Worm (Caenorhabditis elegans) whole organism, mixed stage, embryonic: ENCODE measurements around the gene fib-1.

ENCODE experiments used
- bed-3 ChIP-seq: fragments of 200-800 bp; sonication (Bioruptor generic); optimal IDR thresholded peaks from 3 replicates; lab custom pipeline; 2018; ENCODE audit warnings: mild to moderate bottlenecking, missing genetic modification characterization, moderate library complexity, missing compliant biosample characterization
- blmp-1 ChIP-seq: fragments of 150-350 bp; optimal IDR thresholded peaks from 2 replicates; lab custom pipeline; 2014; ENCODE audit warnings: missing biosample characterization, missing genetic modification characterization
- ceh-43 ChIP-seq: fragments of 200-800 bp; sonication (Bioruptor generic); optimal IDR thresholded peaks from 2 replicates; lab custom pipeline; 2018; ENCODE audit warnings: mild to moderate bottlenecking, missing genetic modification characterization, moderate library complexity, missing compliant biosample characterization
- ceh-83 ChIP-seq: fragments of 200-800 bp; sonication (Bioruptor generic); optimal IDR thresholded peaks from 2 replicates; lab custom pipeline; 2018; ENCODE audit warnings: mild to moderate bottlenecking, missing genetic modification characterization, missing compliant biosample characterization
- ces-1 ChIP-seq: fragments of 150-350 bp; optimal IDR thresholded peaks from 2 replicates; lab custom pipeline; 2014; ENCODE audit warnings: missing biosample characterization, missing genetic modification reagents, missing genetic modification characterization
- cnd-1 ChIP-seq: fragments of 200-800 bp; sonication (Bioruptor generic); optimal IDR thresholded peaks from 2 replicates; lab custom pipeline; 2018; ENCODE audit warnings: mild to moderate bottlenecking, missing genetic modification characterization, missing compliant biosample characterization
- drap-1 ChIP-seq: fragments of 200-800 bp; sonication (Bioruptor generic); optimal IDR thresholded peaks from 3 replicates; lab custom pipeline; 2018; ENCODE audit warnings: mild to moderate bottlenecking, missing genetic modification characterization, missing compliant biosample characterization
- elt-1 ChIP-seq: sonication (generic microtip); optimal IDR thresholded peaks from 2 replicates; lab custom pipeline; 2017; ENCODE audit warnings: missing genetic modification characterization, mild to moderate bottlenecking, missing compliant biosample characterization, antibody characterized with exemption, moderate library complexity, borderline replicate concordance; ENCODE audit not compliant: insufficient read depth
- elt-3 ChIP-seq: fragments of 150-350 bp; optimal IDR thresholded peaks from 2 replicates; lab custom pipeline; 2014; ENCODE audit warnings: missing biosample characterization, missing genetic modification characterization
- flh-1 ChIP-seq: fragments of 200-800 bp; sonication (Bioruptor generic); optimal IDR thresholded peaks from 2 replicates; lab custom pipeline; 2018; ENCODE audit warnings: mild to moderate bottlenecking, missing genetic modification characterization, moderate library complexity, missing compliant biosample characterization
- ham-2 ChIP-seq: fragments of 200-800 bp; sonication (Bioruptor generic); optimal IDR thresholded peaks from 2 replicates; lab custom pipeline; 2018; ENCODE audit warnings: mild to moderate bottlenecking, missing genetic modification characterization, missing compliant biosample characterization
- hlh-1 ChIP-seq: fragments of 150-350 bp; optimal IDR thresholded peaks from 2 replicates; lab custom pipeline; 2014; ENCODE audit warnings: missing biosample characterization, missing genetic modification reagents, missing genetic modification characterization
- lsy-2 ChIP-seq: fragments of 150-350 bp; optimal IDR thresholded peaks from 2 replicates; lab custom pipeline; 2014; ENCODE audit warnings: missing biosample characterization, missing genetic modification characterization
- mab-5 ChIP-seq: fragments of 150-350 bp; optimal IDR thresholded peaks from 2 replicates; lab custom pipeline; 2014; ENCODE audit warnings: missing biosample characterization, missing genetic modification characterization
- mep-1 ChIP-seq: fragments of 150-350 bp; optimal IDR thresholded peaks from 2 replicates; lab custom pipeline; 2017; ENCODE audit warnings: missing biosample characterization, missing genetic modification reagents, missing genetic modification characterization, inconsistent platforms
- mls-2 ChIP-seq: sonication (generic microtip); optimal IDR thresholded peaks from 2 replicates; lab custom pipeline; 2016; ENCODE audit warnings: mild to moderate bottlenecking, missing genetic modification characterization, moderate library complexity, missing compliant biosample characterization
- nhr-12 ChIP-seq: fragments of 150-350 bp; optimal IDR thresholded peaks from 2 replicates; lab custom pipeline; 2014; ENCODE audit warnings: missing biosample characterization, missing genetic modification characterization
- nhr-2 ChIP-seq: fragments of 150-350 bp; optimal IDR thresholded peaks from 2 replicates; lab custom pipeline; 2014; ENCODE audit warnings: missing biosample characterization, missing genetic modification characterization
- nhr-237 ChIP-seq: fragments of 150-350 bp; optimal IDR thresholded peaks from 2 replicates; lab custom pipeline; 2014; ENCODE audit warnings: missing biosample characterization, missing genetic modification characterization
- nhr-28 ChIP-seq: fragments of 150-350 bp; optimal IDR thresholded peaks from 2 replicates; lab custom pipeline; 2014; ENCODE audit warnings: missing biosample characterization, missing genetic modification characterization
- nhr-76 ChIP-seq: sonication (generic microtip); optimal IDR thresholded peaks from 2 replicates; lab custom pipeline; 2017; ENCODE audit warnings: missing biosample characterization, missing genetic modification characterization
- pha-4 ChIP-seq: fragments of 150-350 bp; optimal IDR thresholded peaks from 2 replicates; lab custom pipeline; 2018; ENCODE audit warnings: missing biosample characterization, missing genetic modification reagents, missing genetic modification characterization
- sem-2 ChIP-seq: fragments of 200-800 bp; sonication (Bioruptor generic); optimal IDR thresholded peaks from 2 replicates; lab custom pipeline; 2018; ENCODE audit warnings: mild to moderate bottlenecking, missing genetic modification characterization, missing compliant biosample characterization
- snpc-4 ChIP-seq: fragments of 150-350 bp; optimal IDR thresholded peaks from 2 replicates; lab custom pipeline; 2014; ENCODE audit warnings: missing biosample characterization, missing genetic modification characterization
- sptf-1 ChIP-seq: sonication (generic microtip); optimal IDR thresholded peaks from 2 replicates; lab custom pipeline; 2017; ENCODE audit warnings: mild to moderate bottlenecking, missing genetic modification characterization, moderate library complexity, missing compliant biosample characterization
- tbx-8 ChIP-seq: fragments of 200-800 bp; sonication (Bioruptor generic); optimal IDR thresholded peaks from 2 replicates; lab custom pipeline; 2018; ENCODE audit warnings: mild to moderate bottlenecking, missing genetic modification characterization, moderate library complexity, missing compliant biosample characterization
- unc-120 ChIP-seq: sonication (generic microtip); optimal IDR thresholded peaks from 2 replicates; lab custom pipeline; 2017; ENCODE audit warnings: missing genetic modification characterization, missing compliant biosample characterization; ENCODE audit not compliant: poor library complexity, severe bottlenecking
- unc-39 ChIP-seq: fragments of 150-350 bp; optimal IDR thresholded peaks from 2 replicates; lab custom pipeline; 2014; ENCODE audit warnings: missing biosample characterization, missing genetic modification characterization
- unc-62 ChIP-seq: fragments of 150-350 bp; optimal IDR thresholded peaks from 2 replicates; lab custom pipeline; 2014; ENCODE audit warnings: missing biosample characterization, missing genetic modification reagents, missing genetic modification characterization
- zip-8 ChIP-seq: fragments of 150-350 bp; optimal IDR thresholded peaks from 2 replicates; lab custom pipeline; 2014; ENCODE audit warnings: missing biosample characterization, missing genetic modification characterization
- ztf-11 ChIP-seq: fragments of 150-350 bp; optimal IDR thresholded peaks from 2 replicates; lab custom pipeline; 2014; ENCODE audit warnings: missing biosample characterization, missing genetic modification characterization

The fib-1 gene

ce11 chrV:15016795-15017429 is 14.9 kb upstream of the fib-1 start:
- TF ChIP-seq pha-4 (tag; lab: Kevin White, UChicago) (no peak), blmp-1 (tag; lab: Kevin White, UChicago) (no peak), ces-1 (GFP tag; lab: Kevin White, UChicago) (no peak), unc-39 (no peak), sptf-1 (tag; lab: Kevin White, UChicago) (no peak), nhr-12 (tag; lab: Kevin White, UChicago) (no peak), mep-1 (tag; lab: Kevin White, UChicago) (no peak), drap-1 (GFP tag; lab: Kevin White, UChicago) (no peak), zip-8 (tag; lab: Kevin White, UChicago) (no peak), unc-62 (GFP tag; lab: Kevin White, UChicago) (no peak), nhr-28 (tag; lab: Kevin White, UChicago) (no peak), ztf-11 (tag; lab: Kevin White, UChicago) (no peak), elt-1 (no peak), sem-2 (no peak), lsy-2 (tag; lab: Kevin White, UChicago) (no peak), cnd-1 (tag; lab: Kevin White, UChicago) (no peak), unc-120 (tag; lab: Kevin White, UChicago) (no peak), snpc-4 (no peak), ceh-43 (GFP tag; lab: Kevin White, UChicago) (no peak)

- TF ChIP-seq unc-120 (tag; lab: Kevin White, UChicago), result peak; percentile 6
- TF ChIP-seq ceh-43 (GFP tag; lab: Kevin White, UChicago), result no peak
These were observed 13.8 kb upstream of the fib-1 start for ce11 chrV:15015799-15016198.

- no peak for TF ChIP-seq hlh-1
- TF ChIP-seq tbx-8 (GFP tag; lab: Kevin White, UChicago), result no peak
- TF ChIP-seq drap-1 (GFP tag; lab: Kevin White, UChicago), result no peak
- no peak for TF ChIP-seq elt-3 (tag; lab: Kevin White, UChicago)
- no peak for TF ChIP-seq ceh-83 (GFP tag; lab: Kevin White, UChicago)
- no peak for TF ChIP-seq blmp-1 (tag; lab: Kevin White, UChicago)
- no peak for TF ChIP-seq elt-1
- TF ChIP-seq nhr-2 (tag; lab: Kevin White, UChicago), result no peak
- TF ChIP-seq nhr-237 (tag; lab: Kevin White, UChicago), result no peak
- no peak for TF ChIP-seq flh-1 (GFP tag; lab: Kevin White, UChicago)
- TF ChIP-seq lsy-2 (tag; lab: Kevin White, UChicago), result no peak
- no peak for TF ChIP-seq unc-62 (GFP tag; lab: Kevin White, UChicago)
- TF ChIP-seq cnd-1 (tag; lab: Kevin White, UChicago), result no peak
- TF ChIP-seq sptf-1 (tag; lab: Kevin White, UChicago), result no peak
- TF ChIP-seq mls-2, result no peak
- TF ChIP-seq ces-1 (GFP tag; lab: Kevin White, UChicago), result no peak
- no peak for TF ChIP-seq bed-3
- no peak for TF ChIP-seq ceh-43 (GFP tag; lab: Kevin White, UChicago)
These were observed 12.1 kb upstream of the fib-1 start, which contains the start of gene obr-2 for ce11 chrV:15014164-15014563. TSS of gene obr-2 (minus strand) at chrV:15014264.

- TF ChIP-seq nhr-28 (tag; lab: Kevin White, UChicago) (no peak), ztf-11 (tag; lab: Kevin White, UChicago) (no peak), flh-1 (GFP tag; lab: Kevin White, UChicago) (no peak), pha-4 (tag; lab: Kevin White, UChicago) (no peak), ces-1 (GFP tag; lab: Kevin White, UChicago) (no peak), mep-1 (tag; lab: Kevin White, UChicago) (no peak), nhr-237 (tag; lab: Kevin White, UChicago) (no peak), drap-1 (GFP tag; lab: Kevin White, UChicago) (no peak), sptf-1 (tag; lab: Kevin White, UChicago) (no peak), nhr-76 (tag; lab: Kevin White, UChicago) (no peak), mls-2 (no peak), ham-2 (GFP tag; lab: Kevin White, UChicago) (no peak), zip-8 (tag; lab: Kevin White, UChicago) (no peak), nhr-2 (tag; lab: Kevin White, UChicago) (no peak), mab-5 (tag; lab: Kevin White, UChicago) (no peak), elt-3 (tag; lab: Kevin White, UChicago) (no peak), ceh-43 (GFP tag; lab: Kevin White, UChicago) (no peak), hlh-1 (no peak)
These were observed 11.3 kb upstream of the fib-1 start for ce11 chrV:15013328-15013727.
